Worm (Caenorhabditis elegans) whole organism, L3 larva: ENCODE measurements around the gene Y51B9A.7.

Experiments used
- aly-2 ChIP-seq: fragments of 150-350 bp; optimal IDR thresholded peaks from 2 replicates; lab custom pipeline; 2014; ENCODE audit warnings: missing biosample characterization, missing genetic modification characterization
- ceh-82 ChIP-seq: fragments of 150-350 bp; optimal IDR thresholded peaks from 2 replicates; lab custom pipeline; 2014; ENCODE audit warnings: missing biosample characterization, missing genetic modification characterization
- daf-12 ChIP-seq: fragments of 150-350 bp; optimal IDR thresholded peaks from 2 replicates; lab custom pipeline; 2014; ENCODE audit warnings: missing biosample characterization, missing genetic modification reagents, missing genetic modification characterization
- egl-27 ChIP-seq: sonication (generic microtip); optimal IDR thresholded peaks from 4 replicates; lab custom pipeline; 2017; ENCODE audit warnings: missing biosample characterization, missing genetic modification reagents, missing genetic modification characterization
- jun-1 ChIP-seq: fragments of 150-350 bp; optimal IDR thresholded peaks from 2 replicates; lab custom pipeline; 2014; ENCODE audit warnings: missing biosample characterization, missing genetic modification reagents, missing genetic modification characterization
- lin-39 ChIP-seq: fragments of 150-350 bp; optimal IDR thresholded peaks from 2 replicates; lab custom pipeline; 2018; ENCODE audit warnings: missing biosample characterization, missing genetic modification reagents, missing genetic modification characterization
- nhr-12 ChIP-seq: fragments of 150-350 bp; optimal IDR thresholded peaks from 2 replicates; lab custom pipeline; 2014; ENCODE audit warnings: missing biosample characterization, missing genetic modification characterization
- nhr-23 ChIP-seq: fragments of 150-350 bp; optimal IDR thresholded peaks from 2 replicates; lab custom pipeline; 2014; ENCODE audit warnings: missing biosample characterization, missing genetic modification reagents, missing genetic modification characterization
- nhr-67 ChIP-seq: fragments of 150-350 bp; optimal IDR thresholded peaks from 2 replicates; lab custom pipeline; 2014; ENCODE audit warnings: missing biosample characterization, missing genetic modification characterization
- pha-4 ChIP-seq: fragments of 150-350 bp; optimal IDR thresholded peaks from 2 replicates; lab custom pipeline; 2014; ENCODE audit warnings: missing biosample characterization, missing genetic modification reagents, missing genetic modification characterization
- sea-2 ChIP-seq: fragments of 150-350 bp; sonication (generic microtip); optimal IDR thresholded peaks from 4 replicates; lab custom pipeline; 2014; ENCODE audit warnings: missing biosample characterization, missing genetic modification reagents, missing genetic modification characterization
- unc-62 ChIP-seq: fragments of 150-350 bp; sonication (generic microtip); optimal IDR thresholded peaks from 4 replicates; lab custom pipeline; 2014; ENCODE audit warnings: missing biosample characterization, missing genetic modification reagents, missing genetic modification characterization
- zag-1 ChIP-seq: fragments of 150-350 bp; optimal IDR thresholded peaks from 2 replicates; lab custom pipeline; 2014; ENCODE audit warnings: missing biosample characterization, missing genetic modification characterization
- ztf-11 ChIP-seq: fragments of 150-350 bp; optimal IDR thresholded peaks from 2 replicates; lab custom pipeline; 2014; ENCODE audit warnings: missing biosample characterization, missing genetic modification characterization

- TF ChIP-seq egl-27 (tag; lab: Kevin White, UChicago) (no peak), nhr-67 (tag; lab: Kevin White, UChicago) (no peak), ceh-82 (tag; lab: Kevin White, UChicago) (no peak), ztf-11 (tag; lab: Kevin White, UChicago) (no peak), aly-2 (tag; lab: Kevin White, UChicago) (no peak), jun-1 (no peak), nhr-12 (tag; lab: Kevin White, UChicago) (no peak), sea-2 (GFP tag; lab: Kevin White, UChicago) (no peak), nhr-23 (no peak), pha-4 (tag; lab: Kevin White, UChicago) (no peak), daf-12 (no peak), lin-39 (tag; lab: Kevin White, UChicago) (no peak), zag-1 (no peak), unc-62 (no peak)
These were observed 42.0 kb downstream of the Y51B9A.7 start, which contains the start of gene chil-16 for ce11 chrII:9441838-9442237.
